Fruit fly (Drosophila melanogaster) whole organism, adult: ENCODE measurements around the gene Drsl3.

ENCODE experiments used
- CG14711 ChIP-seq: fragments of 200-800 bp; sonication (Bioruptor generic); optimal IDR thresholded peaks from 2 replicates; lab custom pipeline; 2018; ENCODE audit warnings: missing biosample characterization, mild to moderate bottlenecking, missing genetic modification characterization, moderate library complexity
- CG33017 ChIP-seq: fragments of 200-800 bp; sonication (Bioruptor generic); optimal IDR thresholded peaks from 2 replicates; lab custom pipeline; 2018; ENCODE audit warnings: missing biosample characterization, mild to moderate bottlenecking, missing genetic modification characterization, moderate library complexity
- CG5204 ChIP-seq: fragments of 200-800 bp; sonication (Bioruptor generic); optimal IDR thresholded peaks from 2 replicates; lab custom pipeline; 2016; ENCODE audit warnings: missing biosample characterization, missing genetic modification characterization
- CG7101 ChIP-seq: fragments of 200-800 bp; sonication (Bioruptor generic); optimal IDR thresholded peaks from 2 replicates; lab custom pipeline; 2018; ENCODE audit warnings: missing biosample characterization, mild to moderate bottlenecking, missing genetic modification characterization, moderate library complexity
- Clk ChIP-seq: fragments of 200-800 bp; sonication (Bioruptor generic); optimal IDR thresholded peaks from 2 replicates; lab custom pipeline; 2017; ENCODE audit warnings: missing biosample characterization, missing genetic modification characterization
- Crg-1 ChIP-seq: fragments of 200-800 bp; sonication (Bioruptor generic); optimal IDR thresholded peaks from 2 replicates; lab custom pipeline; 2016; ENCODE audit warnings: missing biosample characterization, missing genetic modification characterization
- bab1 ChIP-seq: fragments of 200-800 bp; sonication (Bioruptor generic); optimal IDR thresholded peaks from 3 replicates; lab custom pipeline; 2019; ENCODE audit warnings: missing biosample characterization, mild to moderate bottlenecking, missing genetic modification characterization, moderate library complexity
- ovo ChIP-seq: fragments of 200-800 bp; sonication (Bioruptor generic); optimal IDR thresholded peaks from 2 replicates; lab custom pipeline; 2016; ENCODE audit warnings: missing biosample characterization, missing genetic modification characterization
- tj ChIP-seq: fragments of 200-800 bp; sonication (Bioruptor generic); optimal IDR thresholded peaks from 3 replicates; lab custom pipeline; 2017; ENCODE audit warnings: missing biosample characterization, mild to moderate bottlenecking, missing genetic modification characterization, moderate library complexity
- toe ChIP-seq: fragments of 200-800 bp; sonication (Bioruptor generic); optimal IDR thresholded peaks from 2 replicates; lab custom pipeline; 2016; ENCODE audit warnings: missing biosample characterization, missing genetic modification characterization

DNA sequence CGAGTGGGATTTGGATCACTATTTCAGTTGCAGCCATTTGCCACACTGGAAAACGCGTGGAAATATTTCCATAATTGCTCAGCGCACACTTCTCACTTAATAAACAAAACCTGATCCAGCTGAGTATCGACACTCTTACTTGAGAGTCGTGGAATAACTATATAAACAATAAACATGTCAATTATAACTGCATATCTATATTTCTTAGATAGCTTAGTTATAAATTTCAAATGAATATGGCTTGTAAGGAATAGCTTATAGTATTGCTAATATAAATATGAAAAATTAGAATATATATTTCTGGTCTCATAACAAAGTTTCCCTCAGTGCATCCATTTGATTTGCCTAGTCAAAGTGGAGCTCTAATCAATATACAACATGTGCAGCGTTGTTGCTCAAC, 31.5 kb upstream of the Drsl3 start:
- TF ChIP-seq CG5204 (GFP tag; lab: Kevin White, UChicago) (no peak), bab1 (GFP tag; lab: Kevin White, UChicago) (no peak), CG7101 (tag; lab: Kevin White, UChicago) (no peak), ovo (no peak), CG14711 (tag; lab: Kevin White, UChicago) (no peak), toe (GFP tag; lab: Kevin White, UChicago) (no peak), Crg-1 (GFP tag; lab: Kevin White, UChicago) (no peak), tj (GFP tag; lab: Kevin White, UChicago) (no peak), CG33017 (tag; lab: Kevin White, UChicago) (no peak), Clk (GFP tag; lab: Kevin White, UChicago) (no peak)
